Fruit fly (Drosophila melanogaster): ENCODE results near the gene CG33159.

DNA sequence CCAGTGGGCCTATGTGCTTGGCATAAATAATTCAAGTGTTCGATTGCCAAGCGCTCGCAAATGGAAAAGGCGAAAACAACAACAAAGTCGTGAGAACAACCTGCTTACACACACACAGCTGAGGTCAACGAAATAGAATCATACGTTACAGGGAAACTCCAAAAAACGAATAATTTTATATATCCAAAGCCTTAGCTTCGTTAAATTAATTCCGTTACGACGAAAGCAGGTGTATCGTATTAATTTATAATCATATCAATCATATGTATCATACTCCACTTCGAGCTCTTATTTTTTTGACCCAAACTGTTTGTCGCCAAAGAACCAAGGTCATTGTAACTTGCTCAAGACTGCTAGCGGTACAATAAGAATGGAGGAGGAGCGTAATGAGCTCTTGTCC, 24.8 kb downstream of the CG33159 start:
- no peak for TF ChIP-seq psq (optimal IDR thresholded peaks at IDR 0.05)
- TF ChIP-seq Sin3A (optimal IDR thresholded peaks at IDR 0.05) = no peak
- TF ChIP-seq h (optimal IDR thresholded peaks at IDR 0.05) = no peak
- TF ChIP-seq insv (optimal IDR thresholded peaks at IDR 0.05) = no peak
- TF ChIP-seq Myc (optimal IDR thresholded peaks at IDR 0.05) = no peak
